Worm (Caenorhabditis elegans): ENCODE results near the gene oct-2.

ce11 chrX:11384534-11385441, 38.5 kb downstream of the oct-2 start, which contains the start of the genes F08B12.11 and prmn-1:
- TF ChIP-seq ets-4 (tag; optimal IDR thresholded peaks at IDR 0.05) (no peak), gmeb-2 (tag; optimal IDR thresholded peaks at IDR 0.05) (no peak), ama-1 (optimal IDR thresholded peaks at IDR 0.05) (no peak), fkh-10 (GFP tag; optimal IDR thresholded peaks at IDR 0.05) (no peak), pag-3 (tag; optimal IDR thresholded peaks at IDR 0.05; ENCODE audit: borderline replicate concordance) (no peak), pha-4 (tag; optimal IDR thresholded peaks at IDR 0.05) (no peak), pat-9 (tag; optimal IDR thresholded peaks at IDR 0.05) (no peak), dve-1 (tag; optimal IDR thresholded peaks at IDR 0.05) (no peak)

All from whole organism, late embryonic.